Worm (Caenorhabditis elegans): ENCODE measurements around the gene F45E1.4.

- TF ChIP-seq zag-1 (tag; optimal IDR thresholded peaks at IDR 0.05) (no peak), lin-13 (GFP tag; optimal IDR thresholded peaks at IDR 0.05) (no peak), ZK546.5 (tag; optimal IDR thresholded peaks at IDR 0.05) (no peak), nhr-10 (tag; optimal IDR thresholded peaks at IDR 0.05) (no peak), skn-1 (tag; optimal IDR thresholded peaks at IDR 0.05) (no peak), unc-62 (GFP tag; optimal IDR thresholded peaks at IDR 0.05) (no peak), nhr-237 (tag; optimal IDR thresholded peaks at IDR 0.05) (no peak), snpc-4 (tag; optimal IDR thresholded peaks at IDR 0.05) (no peak), lsy-2 (tag; optimal IDR thresholded peaks at IDR 0.05) (no peak)
Observed at ce11 chrX:7988457-7988856, 2.7 kb downstream of the F45E1.4 start.
